Fruit fly (Drosophila melanogaster) whole organism, wandering third instar larva: ENCODE data around the gene CG6693.

Source experiments
- Dfd ChIP-seq: fragments of >200 bp; optimal IDR thresholded peaks from 2 replicates; lab custom pipeline; 2017; ENCODE audit warnings: missing biosample characterization, missing genetic modification characterization
- HLH106 ChIP-seq: fragments of 200-800 bp; optimal IDR thresholded peaks from 3 replicates; lab custom pipeline; 2019; ENCODE audit warnings: missing biosample characterization, mild to moderate bottlenecking, missing genetic modification characterization, moderate library complexity
- Jra ChIP-seq: sonication (Bioruptor generic); optimal IDR thresholded peaks from 2 replicates; lab custom pipeline; 2016; ENCODE audit warnings: missing biosample characterization, missing genetic modification characterization
- Myc ChIP-seq: fragments of >200 bp; optimal IDR thresholded peaks from 2 replicates; lab custom pipeline; 2017
- OdsH ChIP-seq: fragments of 200-800 bp; sonication (Bioruptor generic); optimal IDR thresholded peaks from 2 replicates; lab custom pipeline; 2016; ENCODE audit warnings: missing biosample characterization, mild to moderate bottlenecking, missing genetic modification characterization
- Sp1 ChIP-seq: fragments of 200-800 bp; sonication (Bioruptor generic); optimal IDR thresholded peaks from 3 replicates; lab custom pipeline; 2019; ENCODE audit warnings: missing biosample characterization, mild to moderate bottlenecking, missing genetic modification characterization, moderate library complexity
- Vsx2 ChIP-seq: fragments of 200-300, 225-300 bp; sonication (Bioruptor generic); optimal IDR thresholded peaks from 2 replicates; lab custom pipeline; 2018; ENCODE audit warnings: missing biosample characterization, missing genetic modification characterization; ENCODE audit not compliant: partially characterized antibody
- fru ChIP-seq: fragments of 200-800 bp; sonication (Bioruptor generic); optimal IDR thresholded peaks from 3 replicates; lab custom pipeline; 2016; ENCODE audit warnings: missing biosample characterization, mild to moderate bottlenecking, missing genetic modification characterization
- sage ChIP-seq: fragments of 200-800 bp; sonication (Bioruptor generic); optimal IDR thresholded peaks from 2 replicates; lab custom pipeline; 2016; ENCODE audit warnings: missing biosample characterization, mild to moderate bottlenecking, missing genetic modification characterization
- usp ChIP-seq: fragments of >200 bp; optimal IDR thresholded peaks from 2 replicates; lab custom pipeline; 2017; ENCODE audit warnings: missing biosample characterization, missing genetic modification characterization

DNA sequence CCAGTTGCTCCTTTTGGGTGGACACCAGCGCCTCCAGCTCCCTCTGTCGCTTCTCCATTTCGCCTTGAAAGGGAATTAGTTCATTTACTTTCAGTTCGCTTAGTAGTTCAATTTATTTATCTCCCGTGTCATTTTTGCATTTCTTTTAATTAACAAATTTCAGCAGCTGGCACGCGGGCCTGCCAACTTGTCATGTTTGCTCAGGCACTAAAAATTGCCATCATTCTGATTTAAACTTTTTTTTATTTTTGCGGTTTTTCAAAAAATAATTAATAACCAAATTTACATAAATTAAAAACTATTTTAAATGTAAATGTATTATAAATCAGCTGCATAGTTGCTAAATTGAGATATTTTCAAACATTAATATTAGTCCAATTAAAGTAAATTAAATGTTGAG, 9.0 kb upstream of the CG6693 start, which contains the start of gene GCC88:
- TF ChIP-seq usp (GFP tag; lab: Kevin White, UChicago) (no peak), Dfd (GFP tag; lab: Kevin White, UChicago) (no peak), HLH106 (tag; lab: Kevin White, UChicago) (no peak), Sp1 (no peak), OdsH (GFP tag; lab: Kevin White, UChicago) (no peak), Jra (GFP tag; lab: Kevin White, UChicago) (no peak), Vsx2 (no peak), fru (no peak), sage (GFP tag; lab: Kevin White, UChicago) (no peak), Myc (no peak)
